Worm (Caenorhabditis elegans) whole organism, L2 larva: Measurements from ENCODE around the gene E04F6.10.

Experiments
- C34F6.9 ChIP-seq: fragments of 150-350 bp; optimal IDR thresholded peaks from 2 replicates; lab custom pipeline; 2014; ENCODE audit warnings: missing biosample characterization, missing genetic modification characterization
- R02D3.7 ChIP-seq: fragments of 150-350 bp; optimal IDR thresholded peaks from 2 replicates; lab custom pipeline; 2014; ENCODE audit warnings: missing biosample characterization, missing genetic modification characterization
- alr-1 ChIP-seq: fragments of 150-350 bp; optimal IDR thresholded peaks from 2 replicates; lab custom pipeline; 2014; ENCODE audit warnings: missing biosample characterization, missing genetic modification characterization
- aly-2 ChIP-seq: fragments of 150-350 bp; optimal IDR thresholded peaks from 2 replicates; lab custom pipeline; 2014; ENCODE audit warnings: missing biosample characterization, missing genetic modification characterization
- blmp-1 ChIP-seq: sonication (generic microtip); optimal IDR thresholded peaks from 2 replicates; lab custom pipeline; 2017; ENCODE audit warnings: missing genetic modification characterization, mild to moderate bottlenecking, missing compliant biosample characterization, antibody characterized with exemption, moderate library complexity; ENCODE audit not compliant: insufficient read depth
- ceh-16 ChIP-seq: fragments of 150-350 bp; optimal IDR thresholded peaks from 2 replicates; lab custom pipeline; 2014; ENCODE audit warnings: missing biosample characterization, missing genetic modification characterization
- ceh-82 ChIP-seq: fragments of 150-350 bp; optimal IDR thresholded peaks from 2 replicates; lab custom pipeline; 2014; ENCODE audit warnings: missing biosample characterization, missing genetic modification characterization
- crh-2 ChIP-seq: sonication (generic microtip); optimal IDR thresholded peaks from 2 replicates; lab custom pipeline; 2017; ENCODE audit warnings: missing biosample characterization, missing genetic modification characterization
- egl-27 ChIP-seq: sonication (generic microtip); optimal IDR thresholded peaks from 3 replicates; lab custom pipeline; 2017; ENCODE audit warnings: missing biosample characterization, missing genetic modification reagents, missing genetic modification characterization
- fos-1 ChIP-seq: fragments of 150-350 bp; optimal IDR thresholded peaks from 2 replicates; lab custom pipeline; 2014; ENCODE audit warnings: missing biosample characterization, missing genetic modification characterization
- gmeb-1 ChIP-seq: fragments of 150-350 bp; optimal IDR thresholded peaks from 2 replicates; lab custom pipeline; 2014; ENCODE audit warnings: missing biosample characterization, missing genetic modification characterization
- lin-39 ChIP-seq: fragments of 150-350 bp; optimal IDR thresholded peaks from 2 replicates; lab custom pipeline; 2014; ENCODE audit warnings: missing biosample characterization, missing genetic modification reagents, missing genetic modification characterization
- lsy-2 ChIP-seq, 2 experiments: fragments of 150-350 bp in 1 of 2; sonication (generic microtip) in 1 of 2; optimal IDR thresholded peaks; 2 replicates each; lab custom pipeline; 2014 to 2017; ENCODE audit warnings: missing biosample characterization in 2 of 2, missing genetic modification characterization in 2 of 2
- mab-5 ChIP-seq: fragments of 150-350 bp; optimal IDR thresholded peaks from 2 replicates; lab custom pipeline; 2014; ENCODE audit warnings: missing biosample characterization, missing genetic modification characterization
- mdl-1 ChIP-seq, 2 experiments: fragments of 150-350 bp in 1 of 2; sonication (generic microtip) in 1 of 2; optimal IDR thresholded peaks; 2 replicates each; lab custom pipeline; 2017; ENCODE audit warnings: missing biosample characterization in 2 of 2, missing genetic modification characterization in 2 of 2
- nhr-10 ChIP-seq: sonication (generic microtip); optimal IDR thresholded peaks from 2 replicates; lab custom pipeline; 2017; ENCODE audit warnings: missing biosample characterization, missing genetic modification characterization
- nhr-11 ChIP-seq: fragments of 150-350 bp; optimal IDR thresholded peaks from 2 replicates; lab custom pipeline; 2014; ENCODE audit warnings: missing biosample characterization, missing genetic modification characterization
- nhr-12 ChIP-seq: fragments of 150-350 bp; optimal IDR thresholded peaks from 2 replicates; lab custom pipeline; 2014; ENCODE audit warnings: missing biosample characterization, missing genetic modification characterization
- nhr-23 ChIP-seq: fragments of 150-350 bp; optimal IDR thresholded peaks from 2 replicates; lab custom pipeline; 2014; ENCODE audit warnings: missing biosample characterization, missing genetic modification reagents, missing genetic modification characterization
- nhr-237 ChIP-seq: fragments of 150-350 bp; optimal IDR thresholded peaks from 2 replicates; lab custom pipeline; 2014; ENCODE audit warnings: missing biosample characterization, missing genetic modification characterization
- nhr-25 ChIP-seq: fragments of 150-350 bp; sonication (generic microtip); optimal IDR thresholded peaks from 3 replicates; lab custom pipeline; 2014; ENCODE audit warnings: missing biosample characterization, missing genetic modification characterization
- nhr-77 ChIP-seq: fragments of 150-350 bp; optimal IDR thresholded peaks from 2 replicates; lab custom pipeline; 2014; ENCODE audit warnings: missing biosample characterization, missing genetic modification characterization
- peb-1 ChIP-seq: fragments of 150-350 bp; optimal IDR thresholded peaks from 2 replicates; lab custom pipeline; 2014; ENCODE audit warnings: missing biosample characterization, missing genetic modification characterization
- sma-3 ChIP-seq: sonication (generic microtip); optimal IDR thresholded peaks from 2 replicates; lab custom pipeline; 2016; ENCODE audit warnings: missing genetic modification reagents, missing genetic modification characterization, missing compliant biosample characterization
- sma-9 ChIP-seq, 2 experiments: fragments of 150-350 bp in 1 of 2; sonication (generic microtip) in 1 of 2; optimal IDR thresholded peaks; 2 replicates each; lab custom pipeline; 2014 to 2016; ENCODE audit warnings: missing genetic modification characterization in 2 of 2, mild to moderate bottlenecking in 1 of 2, missing biosample characterization in 1 of 2, missing compliant biosample characterization in 1 of 2, missing genetic modification reagents in 1 of 2, moderate library complexity in 1 of 2
- unc-39 ChIP-seq: fragments of 150-350 bp; optimal IDR thresholded peaks from 2 replicates; lab custom pipeline; 2014; ENCODE audit warnings: missing biosample characterization, missing genetic modification characterization
- unc-55 ChIP-seq: fragments of 150-350 bp; sonication (generic microtip); optimal IDR thresholded peaks from 3 replicates; lab custom pipeline; 2014; ENCODE audit warnings: missing biosample characterization, missing genetic modification reagents, missing genetic modification characterization
- unc-62 ChIP-seq: fragments of 150-350 bp; optimal IDR thresholded peaks from 2 replicates; lab custom pipeline; 2014; ENCODE audit warnings: missing biosample characterization, missing genetic modification reagents, missing genetic modification characterization
- zag-1 ChIP-seq: fragments of 150-350 bp; optimal IDR thresholded peaks from 2 replicates; lab custom pipeline; 2014; ENCODE audit warnings: missing biosample characterization, missing genetic modification characterization
- ztf-1 ChIP-seq: fragments of 200-800 bp; sonication (Bioruptor generic); conservative IDR thresholded peaks from 2 replicates; pipeline ENCODE4 v1.3.6; 2022; ENCODE audit warnings: missing genetic modification characterization, missing compliant biosample characterization
- ztf-4 ChIP-seq: fragments of 150-350 bp; optimal IDR thresholded peaks from 2 replicates; lab custom pipeline; 2014; ENCODE audit warnings: missing biosample characterization, missing genetic modification characterization

Gene E04F6.10

DNA sequence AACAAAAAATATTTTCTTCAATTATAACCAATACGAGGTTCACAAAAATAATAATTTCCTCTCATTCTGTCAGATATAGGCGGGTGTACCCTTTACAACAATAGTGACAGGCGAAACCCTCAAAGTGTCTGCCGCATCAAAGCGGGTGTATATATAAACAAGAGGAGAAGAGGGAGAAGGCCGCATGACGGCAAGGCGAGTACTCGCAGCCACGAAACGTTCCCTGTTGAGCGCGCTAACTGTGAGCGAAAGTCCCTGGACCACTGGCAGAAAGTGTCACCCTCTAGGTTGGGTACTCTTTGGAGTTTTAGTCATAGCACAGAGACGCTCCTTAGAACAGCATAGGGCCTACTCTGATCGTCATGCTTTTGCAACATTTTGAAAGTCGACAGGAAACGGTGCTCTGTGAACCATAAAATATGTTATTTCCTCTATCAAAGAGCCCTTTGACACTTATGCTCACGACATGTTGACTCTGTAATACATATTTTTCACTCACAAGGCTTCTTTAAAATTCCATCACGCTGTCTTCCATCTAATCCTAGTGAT is 16.8 kb downstream of the E04F6.10 start, which contains the start of gene pcrg-1 (continued):
- TF ChIP-seq C34F6.9 (tag; lab: Kevin White, UChicago) (peak; percentile 64), crh-2 (tag; lab: Kevin White, UChicago) (peak; percentile 44), sma-9 (GFP tag; optimal IDR thresholded peaks at IDR 0.05; lab: Kevin White, UChicago) (peak; percentile 94), sma-9 (tag; optimal IDR thresholded peaks at IDR 0.05; lab: Kevin White, UChicago) (no peak), unc-62 (GFP tag; lab: Kevin White, UChicago) (no peak), nhr-10 (tag; lab: Kevin White, UChicago) (no peak), nhr-77 (tag; lab: Kevin White, UChicago) (peak; percentile 8)
- TF ChIP-seq, all 48 proteins: peak for 21

DNA sequence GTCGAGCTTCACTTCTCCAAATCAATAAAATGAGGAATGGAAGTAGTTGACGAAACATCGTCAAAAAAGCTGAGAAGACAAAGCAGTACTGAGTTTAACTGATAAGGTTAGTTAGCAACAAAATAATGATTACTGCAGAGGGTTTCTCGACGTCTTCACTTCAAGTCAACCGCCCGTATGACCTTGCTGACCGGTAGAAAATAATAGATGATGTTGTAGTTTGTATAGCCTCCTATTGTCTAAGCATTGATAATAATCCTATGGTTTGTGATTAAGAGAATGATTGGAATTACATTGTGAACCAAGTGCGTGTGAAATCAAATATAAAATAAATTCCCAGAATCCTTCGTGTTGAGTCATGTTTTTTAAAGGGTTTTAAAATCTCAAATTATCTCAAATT is 17.6 kb downstream of the E04F6.10 start, which contains the start of gene E04F6.6:
TSS of gene E04F6.6 (minus strand) at position 258 of the 400 bp plus-strand sequence.
- TF ChIP-seq lsy-2 (tag; optimal IDR thresholded peaks at IDR 0.05; lab: Kevin White, UChicago), result no peak
- no peak for TF ChIP-seq gmeb-1 (tag; lab: Kevin White, UChicago)
- TF ChIP-seq blmp-1, result no peak
- TF ChIP-seq ceh-82, result no peak
- TF ChIP-seq ztf-1 (GFP tag; lab: Robert Waterston, UW), result no peak
- TF ChIP-seq crh-2 (tag; lab: Kevin White, UChicago), result no peak
- TF ChIP-seq aly-2 (tag; lab: Kevin White, UChicago), result no peak
- TF ChIP-seq unc-62 (GFP tag; lab: Kevin White, UChicago), result no peak
- TF ChIP-seq nhr-25 (tag; lab: Kevin White, UChicago), result no peak
- no peak for TF ChIP-seq nhr-11
- TF ChIP-seq sma-9 (GFP tag; optimal IDR thresholded peaks at IDR 0.05; lab: Kevin White, UChicago), result no peak
- TF ChIP-seq sma-9 (tag; optimal IDR thresholded peaks at IDR 0.05; lab: Kevin White, UChicago), result no peak
- no peak for TF ChIP-seq nhr-23 (tag; lab: Kevin White, UChicago)
- no peak for TF ChIP-seq zag-1 (tag; lab: Kevin White, UChicago)
- TF ChIP-seq ceh-16, result no peak
- no peak for TF ChIP-seq egl-27
- TF ChIP-seq, all 48 proteins: peak for 0

- no peak for TF ChIP-seq C34F6.9 (tag; lab: Kevin White, UChicago)
- peak; percentile 32 for TF ChIP-seq crh-2 (tag; lab: Kevin White, UChicago)
Measured at ce11 chrII:7197434-7197833, 19.5 kb downstream of the E04F6.10 start.

- TF ChIP-seq mdl-1 (tag; optimal IDR thresholded peaks at IDR 0.05; lab: Kevin White, UChicago) (no peak), gmeb-1 (tag; lab: Kevin White, UChicago) (no peak), egl-27 (no peak), fos-1 (peak; percentile 25), sma-9 (GFP tag; optimal IDR thresholded peaks at IDR 0.05; lab: Kevin White, UChicago) (peak; percentile 13), sma-9 (tag; optimal IDR thresholded peaks at IDR 0.05; lab: Kevin White, UChicago) (no peak), nhr-12 (tag; lab: Kevin White, UChicago) (no peak), peb-1 (tag; lab: Kevin White, UChicago) (no peak), sma-3 (GFP tag; lab: Kevin White, UChicago) (no peak), unc-39 (tag; lab: Kevin White, UChicago) (no peak), R02D3.7 (tag; lab: Kevin White, UChicago) (no peak), alr-1 (no peak)
- TF ChIP-seq, all 48 proteins: peak for 2
Measured at ce11 chrII:7196040-7196439, 20.9 kb downstream of the E04F6.10 start, which contains the start of gene maoc-1. TSS of gene maoc-1 (plus strand) at chrII:7196276.

DNA sequence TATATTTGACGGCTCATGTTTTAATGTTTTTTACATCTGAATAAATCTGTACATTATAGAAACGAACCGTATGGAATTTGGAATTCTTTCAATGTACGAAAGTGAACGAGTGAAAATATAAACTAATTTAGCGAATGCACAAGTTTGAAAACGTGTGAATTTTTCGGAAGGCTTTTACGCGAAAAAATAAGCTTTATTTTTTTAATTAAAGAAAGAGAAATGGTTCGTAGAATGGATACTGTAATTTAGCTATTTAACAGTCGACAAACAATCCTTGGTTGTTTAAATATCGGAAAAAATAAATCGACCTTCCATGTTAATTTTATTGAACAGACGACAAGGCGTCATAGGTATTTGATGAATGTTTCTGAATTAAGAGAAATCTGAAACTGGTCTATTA is 21.4 kb downstream of the E04F6.10 start, which contains the start of gene acdh-12:
TSS of gene acdh-12 (minus strand) at position 101 of the 400 bp plus-strand sequence.
- TF ChIP-seq ceh-16 (no peak), unc-39 (tag; lab: Kevin White, UChicago) (no peak), ztf-4 (no peak), ztf-1 (GFP tag; lab: Robert Waterston, UW) (no peak), unc-55 (no peak), crh-2 (tag; lab: Kevin White, UChicago) (no peak), lsy-2 (tag; optimal IDR thresholded peaks at IDR 0.05; lab: Kevin White, UChicago) (no peak), mab-5 (tag; lab: Kevin White, UChicago) (no peak), lin-39 (no peak), nhr-237 (tag; lab: Kevin White, UChicago) (no peak)
- TF ChIP-seq, all 48 proteins: peak for 0
